Worm (Caenorhabditis elegans): ENCODE data around the gene R02D5.6.

Gene R02D5.6

DNA sequence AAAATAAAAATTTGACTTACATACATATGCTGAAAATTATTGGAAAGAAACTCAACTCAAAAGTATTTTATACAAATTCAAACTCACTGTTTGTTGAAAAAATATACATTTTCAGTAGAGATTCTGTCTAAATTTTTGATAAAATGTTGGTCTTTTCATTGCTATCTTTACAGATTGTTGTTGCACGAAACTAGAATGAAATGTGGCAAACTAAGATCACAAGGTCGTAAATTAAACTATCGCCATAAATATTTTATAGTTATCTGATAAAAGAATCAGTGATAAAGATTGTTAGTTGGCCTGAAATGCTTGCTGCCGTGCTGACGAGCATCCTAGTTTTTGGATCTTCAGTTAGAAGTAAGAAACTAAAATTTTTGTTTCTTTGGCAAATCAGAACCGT lies 38.9 kb downstream of the R02D5.6 start, which contains the start of gene clec-55:
clec-55 (plus strand) TSS at position 301 of the 400 bp plus-strand sequence.
- no peak for TF ChIP-seq unc-62 (GFP tag; optimal IDR thresholded peaks at IDR 0.05)
- TF ChIP-seq dmd-4 (tag; optimal IDR thresholded peaks at IDR 0.05): no peak
- TF ChIP-seq unc-55 (GFP tag; optimal IDR thresholded peaks at IDR 0.05): no peak
- TF ChIP-seq lin-39 (tag; optimal IDR thresholded peaks at IDR 0.05): no peak

DNA sequence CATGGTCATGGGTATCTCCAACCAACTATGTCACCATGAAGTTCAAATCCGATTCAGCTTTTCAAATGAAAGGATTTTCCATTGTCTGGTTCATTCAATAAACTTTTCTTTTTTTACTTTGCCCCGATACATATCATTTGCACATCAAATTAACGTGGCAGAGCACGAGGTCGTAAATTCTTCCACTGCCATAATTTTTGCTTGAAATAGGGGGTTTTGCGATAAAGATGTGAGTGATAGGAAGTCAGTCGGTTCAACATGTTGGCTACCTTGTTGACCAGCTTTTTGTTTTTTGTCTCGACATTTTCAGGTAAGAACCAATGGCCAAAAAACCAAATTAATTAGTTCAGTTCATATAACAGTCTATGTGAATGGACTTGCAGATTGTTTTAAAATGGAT lies 41.2 kb downstream of the R02D5.6 start, which contains the start of gene clec-54:
clec-54 (plus strand) TSS at position 224 of the 400 bp plus-strand sequence.
- TF ChIP-seq crh-2 (tag; optimal IDR thresholded peaks at IDR 0.05): peak; percentile 35
- TF ChIP-seq unc-39 (tag; optimal IDR thresholded peaks at IDR 0.05): no peak

DNA sequence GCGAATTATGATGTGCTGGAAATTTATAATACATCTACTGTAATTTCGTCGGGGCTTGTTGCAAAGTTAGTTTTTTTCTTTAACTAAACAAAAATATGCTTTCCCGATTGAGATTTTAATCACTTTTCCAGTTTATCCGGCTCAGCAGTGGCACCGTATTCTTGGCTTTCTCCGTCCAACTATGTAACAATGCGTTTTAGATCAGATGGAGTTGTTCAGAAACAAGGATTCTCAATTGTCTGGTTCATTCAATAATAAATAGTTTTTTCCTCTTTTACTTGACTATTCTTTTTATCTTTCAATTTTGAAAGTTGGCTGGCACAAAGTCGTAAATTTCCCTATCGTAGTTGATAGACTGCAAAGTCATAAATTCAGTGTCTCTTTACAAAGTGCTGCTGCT lies 43.8 kb downstream of the R02D5.6 start, which contains the start of gene clec-56:
clec-56 (plus strand) TSS at position 301 of the 400 bp plus-strand sequence.
- TF ChIP-seq unc-55 (GFP tag; optimal IDR thresholded peaks at IDR 0.05) (no peak), egl-27 (tag; optimal IDR thresholded peaks at IDR 0.05) (no peak), ceh-82 (tag; optimal IDR thresholded peaks at IDR 0.05) (no peak), elt-3 (tag; optimal IDR thresholded peaks at IDR 0.05) (no peak), zag-1 (tag; optimal IDR thresholded peaks at IDR 0.05) (no peak), R02D3.7 (tag; optimal IDR thresholded peaks at IDR 0.05) (no peak), nhr-6 (tag; optimal IDR thresholded peaks at IDR 0.05) (no peak), nhr-12 (tag; optimal IDR thresholded peaks at IDR 0.05) (no peak), nhr-10 (tag; optimal IDR thresholded peaks at IDR 0.05) (no peak), peb-1 (tag; optimal IDR thresholded peaks at IDR 0.05) (no peak), aly-2 (tag; optimal IDR thresholded peaks at IDR 0.05) (no peak), blmp-1 (tag; optimal IDR thresholded peaks at IDR 0.05; ENCODE audit: insufficient read depth) (no peak), nhr-237 (tag; optimal IDR thresholded peaks at IDR 0.05) (no peak), Y55F3AM.14 (GFP tag; optimal IDR thresholded peaks at IDR 0.05) (no peak), ztf-1 (GFP tag; conservative IDR thresholded peaks at IDR 0.05) (no peak)

ce11 chrV:14472229-14472628 lies 45.7 kb downstream of the R02D5.6 start, which contains the start of gene clec-227:
Gene clec-227, plus strand, starts transcription at chrV:14472529.
- TF ChIP-seq skn-1 (tag; optimal IDR thresholded peaks at IDR 0.05): no peak
- TF ChIP-seq egl-27 (tag; optimal IDR thresholded peaks at IDR 0.05): no peak

DNA sequence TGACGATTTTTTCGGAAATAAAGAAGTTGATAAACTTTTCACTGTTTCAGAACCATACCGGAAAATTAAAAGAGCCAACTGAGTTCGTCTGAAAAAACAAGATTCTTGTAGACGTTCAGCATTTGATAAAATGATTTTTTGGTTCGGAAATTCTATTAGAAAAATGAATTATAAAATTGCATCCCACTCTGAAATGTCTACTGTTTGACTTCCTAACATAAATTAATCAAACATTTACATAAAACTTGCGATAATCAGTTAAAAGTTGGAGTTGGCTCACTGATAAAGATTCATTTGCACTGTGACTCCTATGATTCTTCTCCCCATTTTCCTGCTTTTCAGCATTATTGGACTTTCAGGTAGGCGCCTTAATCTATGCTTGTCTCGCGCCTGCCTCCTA lies 49.0 kb downstream of the R02D5.6 start, which contains the start of gene clec-57:
clec-57 (plus strand) TSS at position 301 of the 400 bp plus-strand sequence.
- no peak for TF ChIP-seq lin-13 (GFP tag; optimal IDR thresholded peaks at IDR 0.05)
- TF ChIP-seq lin-11 (tag; optimal IDR thresholded peaks at IDR 0.05): no peak
- no peak for TF ChIP-seq sma-9 (GFP tag; optimal IDR thresholded peaks at IDR 0.05)
- TF ChIP-seq sma-9 (tag; optimal IDR thresholded peaks at IDR 0.05): no peak
- TF ChIP-seq peb-1 (tag; optimal IDR thresholded peaks at IDR 0.05): no peak

DNA sequence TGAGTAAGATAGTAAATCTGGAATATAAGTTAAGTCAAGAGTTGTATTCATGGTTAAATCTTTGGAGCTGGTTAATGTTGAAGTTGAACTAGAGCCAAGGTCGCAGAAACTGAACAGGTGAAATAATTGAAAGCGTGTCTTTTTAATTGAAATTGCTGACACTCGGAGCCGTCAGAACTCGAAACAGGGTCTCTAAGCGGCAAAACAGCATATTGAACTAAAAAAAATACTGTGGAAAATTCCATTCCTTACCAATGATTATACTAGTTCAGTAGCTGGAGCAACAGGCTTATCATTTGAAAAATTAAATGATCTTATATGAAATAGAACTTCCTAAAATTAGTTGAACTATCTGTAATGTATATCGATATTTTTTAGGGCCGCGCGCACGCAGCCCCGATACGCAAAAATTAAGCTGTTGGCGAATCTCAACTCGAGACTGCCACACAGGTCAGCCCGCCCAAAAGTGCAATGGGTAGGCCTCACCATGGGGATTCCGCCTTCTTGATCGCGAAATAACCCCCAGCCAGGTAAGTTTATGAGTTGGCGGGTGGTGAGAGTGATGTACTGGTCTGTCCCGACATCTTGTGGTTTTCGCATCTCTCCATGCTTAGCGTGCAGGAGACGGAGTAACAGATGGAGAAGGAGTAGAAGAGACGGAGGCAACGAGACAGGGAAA lies 49.6 kb downstream of the R02D5.6 start, which contains the start of gene srz-97:
srz-97 (minus strand) TSS at position 51 of the 679 bp plus-strand sequence.
- peak; percentile 16 for TF ChIP-seq nhr-129 (tag; optimal IDR thresholded peaks at IDR 0.05)
- TF ChIP-seq sma-3 (GFP tag; optimal IDR thresholded peaks at IDR 0.05): peak; percentile 70
- no peak for TF ChIP-seq sem-4 (tag; optimal IDR thresholded peaks at IDR 0.05)
- TF ChIP-seq nhr-77 (tag; optimal IDR thresholded peaks at IDR 0.05): no peak
- TF ChIP-seq ztf-4 (tag; optimal IDR thresholded peaks at IDR 0.05): no peak
- TF ChIP-seq nhr-237 (tag; optimal IDR thresholded peaks at IDR 0.05): no peak
- TF ChIP-seq lin-39 (tag; optimal IDR thresholded peaks at IDR 0.05): no peak
- peak; percentile 51 for TF ChIP-seq ceh-16 (tag; optimal IDR thresholded peaks at IDR 0.05)
- TF ChIP-seq R02D3.7 (tag; optimal IDR thresholded peaks at IDR 0.05): no peak
- TF ChIP-seq nhr-21 (tag; optimal IDR thresholded peaks at IDR 0.05): peak; percentile 59
- TF ChIP-seq C34F6.9 (tag; optimal IDR thresholded peaks at IDR 0.05): peak; percentile 5
- TF ChIP-seq alr-1 (tag; optimal IDR thresholded peaks at IDR 0.05): no peak
- TF ChIP-seq ztf-1 (GFP tag; conservative IDR thresholded peaks at IDR 0.05): no peak
- no peak for TF ChIP-seq unc-39 (tag; optimal IDR thresholded peaks at IDR 0.05)
- no peak for TF ChIP-seq nhr-11 (tag; optimal IDR thresholded peaks at IDR 0.05)
- no peak for TF ChIP-seq mab-5 (tag; optimal IDR thresholded peaks at IDR 0.05)
- no peak for TF ChIP-seq aly-2 (tag; optimal IDR thresholded peaks at IDR 0.05)
- no peak for TF ChIP-seq ZK546.5 (tag; optimal IDR thresholded peaks at IDR 0.05)
- TF ChIP-seq snpc-4 (tag; optimal IDR thresholded peaks at IDR 0.05): peak; percentile 96
- TF ChIP-seq lin-11 (tag; optimal IDR thresholded peaks at IDR 0.05): no peak
- no peak for TF ChIP-seq mbf-1 (tag; optimal IDR thresholded peaks at IDR 0.05)
- no peak for TF ChIP-seq dmd-4 (tag; optimal IDR thresholded peaks at IDR 0.05)
- TF ChIP-seq lin-13 (GFP tag; optimal IDR thresholded peaks at IDR 0.05): peak; percentile 19
- TF ChIP-seq zag-1 (tag; optimal IDR thresholded peaks at IDR 0.05): peak; percentile 16
- no peak for TF ChIP-seq ztf-11 (tag; optimal IDR thresholded peaks at IDR 0.05)
- TF ChIP-seq elt-3 (tag; optimal IDR thresholded peaks at IDR 0.05): no peak
- no peak for TF ChIP-seq peb-1 (tag; optimal IDR thresholded peaks at IDR 0.05)
- peak; percentile 20 for TF ChIP-seq egl-27 (tag; optimal IDR thresholded peaks at IDR 0.05)
- no peak for TF ChIP-seq nhr-10 (tag; optimal IDR thresholded peaks at IDR 0.05)
- TF ChIP-seq blmp-1 (tag; optimal IDR thresholded peaks at IDR 0.05; ENCODE audit: insufficient read depth): no peak
- no peak for TF ChIP-seq lsy-2 (tag; optimal IDR thresholded peaks at IDR 0.05)

All from whole organism, L2 larva.